Fruit fly (Drosophila melanogaster) whole organism, adult: Measurements from ENCODE around the gene Trax.

Experiments used
- CG11617 ChIP-seq: fragments of 200-800 bp; sonication (Bioruptor generic); optimal IDR thresholded peaks from 2 replicates; lab custom pipeline; 2017; ENCODE audit warnings: mild to moderate bottlenecking, missing biosample characterization, missing genetic modification reagents, missing genetic modification characterization
- CG12768 ChIP-seq: fragments of 200-800 bp; sonication (Bioruptor generic); optimal IDR thresholded peaks from 2 replicates; lab custom pipeline; 2017; ENCODE audit warnings: missing biosample characterization, missing genetic modification characterization, mild to moderate bottlenecking, moderate library complexity, missing genetic modification reagents
- CG14711 ChIP-seq: fragments of 200-800 bp; sonication (Bioruptor generic); optimal IDR thresholded peaks from 2 replicates; lab custom pipeline; 2018; ENCODE audit warnings: missing biosample characterization, mild to moderate bottlenecking, missing genetic modification characterization, moderate library complexity
- CG1620 ChIP-seq: fragments of 200-800 bp; sonication (Bioruptor generic); optimal IDR thresholded peaks from 2 replicates; lab custom pipeline; 2016; ENCODE audit warnings: missing biosample characterization, missing genetic modification characterization
- CG33017 ChIP-seq: fragments of 200-800 bp; sonication (Bioruptor generic); optimal IDR thresholded peaks from 2 replicates; lab custom pipeline; 2018; ENCODE audit warnings: missing biosample characterization, mild to moderate bottlenecking, missing genetic modification characterization, moderate library complexity
- CG5204 ChIP-seq: fragments of 200-800 bp; sonication (Bioruptor generic); optimal IDR thresholded peaks from 2 replicates; lab custom pipeline; 2016; ENCODE audit warnings: missing biosample characterization, missing genetic modification characterization
- CG7045 ChIP-seq: fragments of 200-800 bp; sonication (Bioruptor generic); optimal IDR thresholded peaks from 2 replicates; lab custom pipeline; 2017; ENCODE audit warnings: missing biosample characterization, mild to moderate bottlenecking, missing genetic modification characterization
- CG7101 ChIP-seq: fragments of 200-800 bp; sonication (Bioruptor generic); optimal IDR thresholded peaks from 2 replicates; lab custom pipeline; 2018; ENCODE audit warnings: missing biosample characterization, mild to moderate bottlenecking, missing genetic modification characterization, moderate library complexity
- Clk ChIP-seq: fragments of 200-800 bp; sonication (Bioruptor generic); optimal IDR thresholded peaks from 2 replicates; lab custom pipeline; 2017; ENCODE audit warnings: missing biosample characterization, missing genetic modification characterization
- Crg-1 ChIP-seq: fragments of 200-800 bp; sonication (Bioruptor generic); optimal IDR thresholded peaks from 2 replicates; lab custom pipeline; 2016; ENCODE audit warnings: missing biosample characterization, missing genetic modification characterization
- Hr96 ChIP-seq: fragments of 200-800 bp; sonication (Bioruptor generic); optimal IDR thresholded peaks from 2 replicates; lab custom pipeline; 2016; ENCODE audit warnings: missing biosample characterization, missing genetic modification characterization
- Mnt ChIP-seq: fragments of 200-800 bp; sonication (Bioruptor generic); optimal IDR thresholded peaks from 2 replicates; lab custom pipeline; 2016; ENCODE audit warnings: missing biosample characterization, mild to moderate bottlenecking, missing genetic modification characterization
- bab1 ChIP-seq: fragments of 200-800 bp; sonication (Bioruptor generic); optimal IDR thresholded peaks from 3 replicates; lab custom pipeline; 2019; ENCODE audit warnings: missing biosample characterization, mild to moderate bottlenecking, missing genetic modification characterization, moderate library complexity
- cic ChIP-seq: fragments of 200-800 bp; sonication (Bioruptor generic); optimal IDR thresholded peaks from 2 replicates; lab custom pipeline; 2017; ENCODE audit warnings: missing biosample characterization, mild to moderate bottlenecking, missing genetic modification characterization, moderate library complexity
- cnc ChIP-seq, 2 experiments: fragments of >200 bp; optimal IDR thresholded peaks; 2 replicates each; lab custom pipeline; 2017
- kay ChIP-seq: fragments of 200-800 bp; sonication (Bioruptor generic); peaks from one replicate; lab custom pipeline; 2016; ENCODE audit warnings: missing biosample characterization, missing genetic modification characterization, borderline replicate concordance
- ovo ChIP-seq: fragments of 200-800 bp; sonication (Bioruptor generic); optimal IDR thresholded peaks from 2 replicates; lab custom pipeline; 2016; ENCODE audit warnings: missing biosample characterization, missing genetic modification characterization
- pad ChIP-seq: fragments of 200-800 bp; sonication (Bioruptor generic); optimal IDR thresholded peaks from 3 replicates; lab custom pipeline; 2017; ENCODE audit warnings: missing biosample characterization, missing genetic modification characterization, mild to moderate bottlenecking, moderate library complexity, missing genetic modification reagents
- tj ChIP-seq: fragments of 200-800 bp; sonication (Bioruptor generic); optimal IDR thresholded peaks from 3 replicates; lab custom pipeline; 2017; ENCODE audit warnings: missing biosample characterization, mild to moderate bottlenecking, missing genetic modification characterization, moderate library complexity
- toe ChIP-seq: fragments of 200-800 bp; sonication (Bioruptor generic); optimal IDR thresholded peaks from 2 replicates; lab custom pipeline; 2016; ENCODE audit warnings: missing biosample characterization, missing genetic modification characterization

Trax gene

dm6 chr3R:15369742-15370141, 8.2 kb downstream of the Trax start, which contains the start of gene CG14868:
Gene CG14868, minus strand, starts transcription at chr3R:15369945.
- no peak for TF ChIP-seq Hr96 (GFP tag; lab: Kevin White, UChicago)
- no peak for TF ChIP-seq cic (GFP tag; lab: Kevin White, UChicago)
- TF ChIP-seq kay: no peak
- TF ChIP-seq ovo (GFP tag; lab: Kevin White, UChicago): no peak
- TF ChIP-seq bab1: no peak
- no peak for TF ChIP-seq CG7045 (GFP tag; lab: Kevin White, UChicago)
- no peak for TF ChIP-seq CG5204 (GFP tag; lab: Kevin White, UChicago)
- TF ChIP-seq CG1620: no peak
- TF ChIP-seq CG14711: no peak
- TF ChIP-seq Crg-1 (GFP tag; lab: Kevin White, UChicago): no peak
- TF ChIP-seq tj (GFP tag; lab: Kevin White, UChicago): no peak
- no peak for TF ChIP-seq CG12768 (GFP tag; lab: Kevin White, UChicago)
- TF ChIP-seq Clk: no peak
- TF ChIP-seq CG33017 (tag; lab: Kevin White, UChicago): no peak

DNA sequence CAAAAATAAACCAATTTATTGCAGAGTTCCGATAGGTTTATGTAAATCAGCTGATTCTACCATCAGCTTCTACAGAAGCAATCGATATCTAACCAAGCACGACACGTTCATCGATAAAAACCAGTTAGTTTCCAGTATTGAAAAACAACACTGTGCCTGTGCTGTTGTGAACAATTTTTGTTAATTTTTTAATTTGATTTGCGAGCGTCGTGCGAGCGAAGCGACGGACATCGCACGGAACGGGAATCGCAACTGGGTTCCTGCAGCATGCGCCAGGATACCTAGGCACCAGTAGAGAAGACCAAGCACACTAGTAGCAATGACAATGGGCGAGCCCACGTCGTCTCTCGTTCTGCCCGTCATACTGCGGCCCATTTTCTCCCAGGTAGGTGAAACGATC, 10.3 kb downstream of the Trax start, which contains the start of the genes Ccm3 and CG6136:
Ccm3 (plus strand) TSS at position 125 of the 400 bp plus-strand sequence.
CG6136 (minus strand) TSS at position 380 of the 400 bp plus-strand sequence.
- TF ChIP-seq Crg-1 (GFP tag; lab: Kevin White, UChicago) (peak; percentile 85), Hr96 (GFP tag; lab: Kevin White, UChicago) (peak; percentile 72), CG5204 (GFP tag; lab: Kevin White, UChicago) (no peak), bab1 (peak; percentile 66), CG11617 (peak; percentile 31), CG12768 (GFP tag; lab: Kevin White, UChicago) (peak; percentile 69), cnc (optimal IDR thresholded peaks at IDR 0.05; lab: Kevin White, UChicago) (no peak), ovo (GFP tag; lab: Kevin White, UChicago) (peak; percentile 49), Clk (peak; percentile 37), Mnt (peak; percentile 73), tj (GFP tag; lab: Kevin White, UChicago) (no peak), CG14711 (peak; percentile 38), cic (GFP tag; lab: Kevin White, UChicago) (peak; percentile 45), toe (GFP tag; lab: Kevin White, UChicago) (peak; percentile 32), CG1620 (peak; percentile 38), CG7045 (GFP tag; lab: Kevin White, UChicago) (peak; percentile 42), CG33017 (tag; lab: Kevin White, UChicago) (peak; percentile 53), kay (no peak), pad (peak; percentile 70), CG7101 (tag; lab: Kevin White, UChicago) (peak; percentile 78)

- TF ChIP-seq pad: no peak
- TF ChIP-seq Hr96 (GFP tag; lab: Kevin White, UChicago): no peak
- TF ChIP-seq CG14711: no peak
- TF ChIP-seq CG1620: no peak
- no peak for TF ChIP-seq CG5204 (GFP tag; lab: Kevin White, UChicago)
These were observed 12.9 kb downstream of the Trax start, which contains the start of gene Rbp for dm6 chr3R:15374397-15374796. Gene Rbp, plus strand, starts transcription at chr3R:15374635.

DNA sequence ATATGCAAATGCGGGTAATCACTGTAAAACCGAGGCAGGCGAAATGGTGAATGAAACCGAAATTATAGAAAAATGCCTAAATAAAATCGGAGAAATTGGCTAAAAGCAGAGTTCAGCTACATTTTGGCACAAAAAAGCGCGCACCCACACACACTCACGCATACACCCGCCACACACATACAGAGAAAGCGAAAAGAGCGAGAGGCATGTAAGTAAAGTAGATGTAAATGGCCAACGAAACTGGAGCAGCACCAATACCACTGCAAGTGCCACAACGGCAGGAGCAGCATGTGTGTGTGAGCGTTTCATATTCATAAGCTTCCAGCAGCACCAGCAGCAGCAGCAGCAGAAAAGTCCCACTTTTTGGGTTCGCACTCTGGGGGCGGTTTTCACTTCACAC, 14.0 kb downstream of the Trax start:
- TF ChIP-seq cic (GFP tag; lab: Kevin White, UChicago) (no peak), CG7101 (tag; lab: Kevin White, UChicago) (no peak), ovo (GFP tag; lab: Kevin White, UChicago) (no peak), Clk (no peak), toe (GFP tag; lab: Kevin White, UChicago) (no peak), CG11617 (no peak), tj (GFP tag; lab: Kevin White, UChicago) (no peak), CG1620 (no peak), Crg-1 (GFP tag; lab: Kevin White, UChicago) (no peak), cnc (optimal IDR thresholded peaks at IDR 0.05; lab: Kevin White, UChicago) (no peak), Hr96 (GFP tag; lab: Kevin White, UChicago) (no peak), CG33017 (tag; lab: Kevin White, UChicago) (no peak), CG12768 (GFP tag; lab: Kevin White, UChicago) (no peak), CG5204 (GFP tag; lab: Kevin White, UChicago) (no peak), bab1 (no peak), kay (no peak), pad (no peak)

- no peak for TF ChIP-seq bab1
These were observed 17.6 kb downstream of the Trax start for dm6 chr3R:15379071-15379470.

dm6 chr3R:15382851-15383250, 21.4 kb downstream of the Trax start, which contains the start of gene h-cup:
Gene h-cup, minus strand, starts transcription at chr3R:15382951.
- no peak for TF ChIP-seq Hr96 (GFP tag; lab: Kevin White, UChicago)
- no peak for TF ChIP-seq CG12768 (GFP tag; lab: Kevin White, UChicago)
- TF ChIP-seq CG11617: no peak
- no peak for TF ChIP-seq CG33017 (tag; lab: Kevin White, UChicago)
- no peak for TF ChIP-seq pad
- no peak for TF ChIP-seq CG14711
- no peak for TF ChIP-seq CG5204 (GFP tag; lab: Kevin White, UChicago)
- no peak for TF ChIP-seq ovo (GFP tag; lab: Kevin White, UChicago)
- no peak for TF ChIP-seq bab1

DNA sequence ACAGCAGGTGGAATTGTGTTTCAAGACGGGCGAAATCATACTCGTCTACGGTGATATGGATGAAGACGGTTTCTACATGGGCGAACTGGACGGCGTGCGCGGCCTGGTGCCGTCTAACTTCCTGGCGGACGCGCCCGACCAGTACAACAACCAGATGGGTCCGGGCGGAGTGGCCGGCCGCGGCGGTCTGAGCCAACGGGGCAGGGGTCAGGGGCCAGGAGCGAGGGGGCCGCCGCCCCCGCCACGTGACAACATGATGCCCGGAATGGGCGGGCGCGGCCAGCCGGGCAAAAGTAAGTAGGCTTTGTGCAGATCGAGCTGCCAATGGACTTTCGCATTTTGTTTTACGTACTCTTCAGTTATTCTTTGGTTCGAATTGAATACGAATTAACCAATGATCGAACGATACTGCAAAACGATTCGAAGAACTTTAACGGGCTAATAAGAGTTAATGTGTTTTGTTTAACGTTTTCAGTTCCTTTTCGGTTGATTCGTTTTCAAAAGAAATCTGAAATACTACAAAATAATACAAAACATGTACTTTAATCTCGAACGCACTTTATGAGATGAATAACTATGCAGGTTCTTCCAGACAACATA, 31.8 kb downstream of the Trax start:
- TF ChIP-seq cic (GFP tag; lab: Kevin White, UChicago) (no peak), Hr96 (GFP tag; lab: Kevin White, UChicago) (no peak)
